Fruit fly (Drosophila melanogaster) whole organism, embryonic: Measurements from ENCODE around the gene Tti1.

Source experiments
- CG17328 ChIP-seq: fragments of 200-800 bp; sonication (Bioruptor generic); IDR thresholded peaks from 2 replicates; pipeline ENCODE4 v1.3.6; 2022; ENCODE audit warnings: missing biosample characterization, missing genetic modification characterization
- CTCF ChIP-seq: fragments of 200-800 bp; sonication (Bioruptor generic); optimal IDR thresholded peaks from 2 replicates; lab custom pipeline; 2017; ENCODE audit warnings: missing biosample characterization, mild to moderate bottlenecking, missing genetic modification characterization, moderate library complexity
- bigmax ChIP-seq: fragments of 200-800 bp; sonication (Bioruptor generic); optimal IDR thresholded peaks from 2 replicates; lab custom pipeline; 2018; ENCODE audit warnings: missing biosample characterization, mild to moderate bottlenecking, missing genetic modification characterization

DNA sequence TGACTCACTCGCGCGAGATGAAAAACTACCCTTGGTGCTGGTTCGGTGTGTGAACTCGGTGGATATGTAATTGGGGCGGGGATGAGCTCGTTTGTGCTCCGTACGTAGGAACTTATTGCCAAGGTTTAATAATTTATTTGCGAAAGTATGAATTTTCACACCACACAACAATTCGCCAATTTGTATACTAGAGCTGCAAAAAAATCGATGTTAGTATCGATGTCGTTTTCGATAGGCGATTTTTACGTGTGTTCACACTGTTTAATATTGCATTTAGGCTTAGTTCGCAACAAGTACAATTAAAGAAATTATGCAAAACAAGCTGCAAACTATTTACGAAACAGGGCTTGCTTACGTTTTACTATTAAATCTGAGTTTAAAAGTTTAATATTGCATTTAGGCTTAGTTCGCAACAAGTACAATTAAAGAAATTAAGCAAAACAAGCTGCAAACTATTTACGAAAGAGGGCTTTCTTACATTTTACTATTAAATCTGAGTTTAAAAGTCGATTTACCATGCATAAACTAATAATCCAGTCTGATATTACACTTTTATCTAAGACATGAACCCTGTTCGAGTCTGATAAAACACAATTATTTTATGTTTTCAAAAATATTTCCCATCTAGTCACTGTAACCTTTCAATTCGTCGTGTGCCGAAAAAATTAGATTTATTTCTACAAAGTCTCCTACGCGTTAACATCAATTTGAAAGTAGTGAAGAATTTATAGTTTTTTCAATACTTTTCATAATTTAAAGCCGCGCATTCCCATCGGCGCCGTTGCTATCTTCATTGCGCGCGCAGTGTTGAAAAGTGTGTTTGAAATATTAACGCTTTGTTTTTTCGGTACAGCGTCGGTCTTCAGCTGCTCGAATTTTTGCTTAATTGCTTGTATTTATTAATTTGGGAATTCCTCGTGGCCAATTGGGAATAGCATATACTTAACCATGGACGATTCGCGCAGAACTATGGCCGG is 8.8 kb upstream of the Tti1 start, which contains the start of the genes Snap24 and CG8478:
- TF ChIP-seq CG17328 (GFP tag; lab: Robert Waterston, UW) (no peak), CTCF (GFP tag; lab: Kevin White, UChicago) (no peak), bigmax (no peak)
